Fruit fly (Drosophila melanogaster): Measurements from ENCODE around the gene CG2006.

DNA sequence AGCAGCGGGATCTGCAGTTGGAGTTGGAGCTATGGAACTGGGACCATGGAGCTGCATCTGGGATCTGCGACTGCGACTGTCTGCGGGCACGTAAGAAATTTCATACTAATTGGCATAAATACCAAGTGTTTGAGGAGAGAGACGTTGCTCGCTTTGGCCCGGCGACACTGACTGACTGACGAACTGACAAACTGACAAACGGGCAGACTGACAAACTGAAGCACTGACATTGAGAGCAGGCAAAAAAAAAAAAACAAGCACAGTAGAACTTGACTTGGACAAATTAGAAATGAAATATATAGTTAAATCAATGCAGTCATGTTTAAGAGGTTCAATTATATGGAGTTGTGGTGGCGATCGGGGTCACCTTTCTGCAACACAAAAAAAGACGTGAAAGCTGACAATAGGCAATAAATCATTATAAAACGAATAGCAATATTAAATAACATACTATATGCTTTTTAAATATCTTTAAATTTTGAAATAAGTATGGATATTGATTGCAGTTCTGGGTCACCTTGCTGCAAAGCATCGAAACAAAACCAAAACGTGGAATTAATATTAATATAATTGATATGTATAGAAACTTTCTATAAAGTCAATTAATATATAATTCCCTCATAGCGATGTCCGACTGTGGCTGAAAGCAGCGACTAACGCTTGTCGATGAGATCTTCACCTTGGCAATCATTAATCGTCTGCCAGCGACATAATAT, 19.4 kb downstream of the CG2006 start:
- no peak for TF ChIP-seq lola (GFP tag; optimal IDR thresholded peaks at IDR 0.05)
- TF ChIP-seq Abd-B (GFP tag; optimal IDR thresholded peaks at IDR 0.05): no peak
- no peak for TF ChIP-seq OdsH (GFP tag; optimal IDR thresholded peaks at IDR 0.05)
- TF ChIP-seq fru (GFP tag; optimal IDR thresholded peaks at IDR 0.05): no peak
